Fruit fly (Drosophila melanogaster) whole organism, pupa: ENCODE measurements around the gene BicD.

ENCODE experiments used
- CG12605 ChIP-seq: fragments of 200-800 bp; sonication (Bioruptor generic); IDR thresholded peaks from 2 replicates; pipeline ENCODE4 v1.3.6; 2022; ENCODE audit warnings: missing biosample characterization, missing genetic modification characterization
- CG13204 ChIP-seq: fragments of 200-800 bp; sonication (Bioruptor generic); optimal IDR thresholded peaks from 2 replicates; lab custom pipeline; 2018; ENCODE audit warnings: missing biosample characterization, mild to moderate bottlenecking, missing genetic modification characterization, moderate library complexity
- CG14655 ChIP-seq: fragments of 200-800 bp; sonication (Bioruptor generic); optimal IDR thresholded peaks from 3 replicates; lab custom pipeline; 2017; ENCODE audit warnings: mild to moderate bottlenecking, missing biosample characterization, missing genetic modification reagents, missing genetic modification characterization
- CG34367 ChIP-seq: fragments of 200-800 bp; sonication (Bioruptor generic); optimal IDR thresholded peaks from 2 replicates; lab custom pipeline; 2018; ENCODE audit warnings: missing biosample characterization, mild to moderate bottlenecking, missing genetic modification characterization
- CG4496 ChIP-seq: fragments of 200-800 bp; sonication (Bioruptor generic); IDR thresholded peaks from 3 replicates; pipeline ENCODE4 v1.3.6; 2022; ENCODE audit warnings: missing biosample characterization, missing genetic modification characterization
- CG8159 ChIP-seq: fragments of 200-800 bp; sonication (Bioruptor generic); optimal IDR thresholded peaks from 3 replicates; lab custom pipeline; 2018; ENCODE audit warnings: missing biosample characterization, mild to moderate bottlenecking, missing genetic modification characterization, moderate library complexity
- CG9948 ChIP-seq: fragments of 200-800 bp; sonication (Bioruptor generic); optimal IDR thresholded peaks from 2 replicates; lab custom pipeline; 2018; ENCODE audit warnings: missing biosample characterization, mild to moderate bottlenecking, missing genetic modification characterization, moderate library complexity
- D1 ChIP-seq: fragments of 200-800 bp; sonication (Bioruptor generic); optimal IDR thresholded peaks from 2 replicates; lab custom pipeline; 2018; ENCODE audit warnings: missing biosample characterization, mild to moderate bottlenecking, missing genetic modification characterization, moderate library complexity
- EcR ChIP-seq: fragments of 200-800 bp; sonication (Bioruptor generic); optimal IDR thresholded peaks from 3 replicates; lab custom pipeline; 2019; ENCODE audit warnings: missing biosample characterization, missing genetic modification characterization, mild to moderate bottlenecking, moderate library complexity, missing genetic modification reagents
- Pif1A ChIP-seq: fragments of 200-800 bp; sonication (Bioruptor generic); optimal IDR thresholded peaks from 3 replicates; lab custom pipeline; 2016; ENCODE audit warnings: missing biosample characterization, missing genetic modification characterization
- Pif1B ChIP-seq: fragments of 200-800 bp; sonication (Bioruptor generic); optimal IDR thresholded peaks from 3 replicates; lab custom pipeline; 2016; ENCODE audit warnings: missing biosample characterization, missing genetic modification characterization
- Snoo ChIP-seq: fragments of 200-800 bp; sonication (Bioruptor generic); optimal IDR thresholded peaks from 3 replicates; lab custom pipeline; 2017; ENCODE audit warnings: missing biosample characterization, mild to moderate bottlenecking, missing genetic modification characterization, inconsistent platforms
- gl ChIP-seq: fragments of 200-800 bp; sonication (Bioruptor generic); optimal IDR thresholded peaks from 2 replicates; lab custom pipeline; 2018; ENCODE audit warnings: missing biosample characterization, mild to moderate bottlenecking, missing genetic modification characterization

- TF ChIP-seq Pif1B = no peak
- TF ChIP-seq CG9948 = no peak
- no peak for TF ChIP-seq CG12605 (GFP tag; lab: Robert Waterston, UW)
- no peak for TF ChIP-seq Snoo (tag; lab: Kevin White, UChicago)
- no peak for TF ChIP-seq CG4496 (GFP tag; lab: Robert Waterston, UW)
- no peak for TF ChIP-seq CG34367 (tag; lab: Kevin White, UChicago)
- no peak for TF ChIP-seq CG8159 (tag; lab: Kevin White, UChicago)
- TF ChIP-seq Pif1A (GFP tag; lab: Kevin White, UChicago) = no peak
- TF ChIP-seq gl (tag; lab: Kevin White, UChicago) = no peak
- no peak for TF ChIP-seq EcR
- TF ChIP-seq CG13204 = no peak
- no peak for TF ChIP-seq D1
- TF ChIP-seq CG14655 (GFP tag; lab: Kevin White, UChicago) = no peak
These were observed 19.7 kb upstream of the BicD start for dm6 chr2L:17492680-17493079.
